Worm (Caenorhabditis elegans): Measurements from ENCODE around the gene clhm-1.

- peak in 1 of 2 experiments; percentile 14 for TF ChIP-seq lsy-2 (tag; optimal IDR thresholded peaks at IDR 0.05)
- TF ChIP-seq unc-62 (GFP tag; optimal IDR thresholded peaks at IDR 0.05), result no peak
- no peak for TF ChIP-seq sptf-1 (tag; optimal IDR thresholded peaks at IDR 0.05)
- TF ChIP-seq dsc-1 (tag; optimal IDR thresholded peaks at IDR 0.05), result no peak
These were observed 33.8 kb downstream of the clhm-1 start for ce11 chrII:6836762-6837566.
